Worm (Caenorhabditis elegans) whole organism, early embryonic: ENCODE results near the gene F54H5.5.

ENCODE experiments used
- B0310.2 ChIP-seq: sonication (generic microtip); optimal IDR thresholded peaks from 2 replicates; lab custom pipeline; 2016; ENCODE audit warnings: mild to moderate bottlenecking, missing genetic modification characterization, missing compliant biosample characterization
- F13C5.2 ChIP-seq: sonication (generic microtip); optimal IDR thresholded peaks from 2 replicates; lab custom pipeline; 2017; ENCODE audit warnings: mild to moderate bottlenecking, missing genetic modification characterization, inconsistent platforms, missing compliant biosample characterization
- aly-1 ChIP-seq: sonication (generic microtip); optimal IDR thresholded peaks from 2 replicates; lab custom pipeline; 2016; ENCODE audit warnings: missing genetic modification characterization, missing compliant biosample characterization
- ama-1 ChIP-seq: fragments of 150-350 bp; optimal IDR thresholded peaks from 2 replicates; lab custom pipeline; 2014
- ceh-13 ChIP-seq: fragments of 200-800 bp; sonication (Bioruptor generic); optimal IDR thresholded peaks from 2 replicates; lab custom pipeline; 2018; ENCODE audit warnings: mild to moderate bottlenecking, missing genetic modification characterization, missing compliant biosample characterization
- ceh-36 ChIP-seq: sonication (generic microtip); optimal IDR thresholded peaks from 2 replicates; lab custom pipeline; 2016; ENCODE audit warnings: missing genetic modification characterization, inconsistent platforms, missing compliant biosample characterization
- ets-7 ChIP-seq: sonication (generic microtip); optimal IDR thresholded peaks from 2 replicates; lab custom pipeline; 2016; ENCODE audit warnings: missing genotype, missing genetic modification characterization, missing compliant biosample characterization
- flt-1 ChIP-seq: fragments of 200-800 bp; sonication (Bioruptor generic); IDR thresholded peaks from 2 replicates; pipeline ENCODE4 v1.3.6; 2022; ENCODE audit warnings: missing genetic modification characterization, missing compliant biosample characterization
- hmbx-1 ChIP-seq: sonication (generic microtip); optimal IDR thresholded peaks from 2 replicates; lab custom pipeline; 2016; ENCODE audit warnings: mild to moderate bottlenecking, missing genetic modification characterization, missing compliant biosample characterization
- hmg-4 ChIP-seq: fragments of 200-800 bp; sonication (Bioruptor generic); optimal IDR thresholded peaks from 2 replicates; lab custom pipeline; 2018; ENCODE audit warnings: mild to moderate bottlenecking, missing genetic modification characterization, missing compliant biosample characterization
- hnd-1 ChIP-seq: sonication (generic microtip); optimal IDR thresholded peaks from 2 replicates; lab custom pipeline; 2016; ENCODE audit warnings: missing genetic modification characterization, missing compliant biosample characterization
- pes-1 ChIP-seq: fragments of 200-800 bp; sonication (Bioruptor generic); IDR thresholded peaks from 2 replicates; pipeline ENCODE4 v1.3.6; 2022; ENCODE audit warnings: missing genetic modification reagents, missing genetic modification characterization, missing compliant biosample characterization
- scrt-1 ChIP-seq: fragments of 200-800 bp; sonication (Bioruptor generic); IDR thresholded peaks from 2 replicates; pipeline ENCODE4 v1.3.6; 2022; ENCODE audit warnings: missing genetic modification characterization, missing compliant biosample characterization
- sea-1 ChIP-seq: fragments of 200-800 bp; sonication (Bioruptor generic); conservative IDR thresholded peaks from 2 replicates; pipeline ENCODE4 v1.3.6; 2022; ENCODE audit warnings: missing genetic modification characterization, missing compliant biosample characterization
- tbx-11 ChIP-seq: fragments of 200-800 bp; sonication (Bioruptor generic); IDR thresholded peaks from 2 replicates; pipeline ENCODE4 v1.3.6; 2022; ENCODE audit warnings: missing genetic modification characterization, missing compliant biosample characterization
- tbx-37 ChIP-seq: fragments of 200-800 bp; sonication (Bioruptor generic); conservative IDR thresholded peaks from 2 replicates; pipeline ENCODE4 v1.3.6; 2022; ENCODE audit warnings: missing genetic modification reagents, missing genetic modification characterization, missing compliant biosample characterization
- tra-4 ChIP-seq: sonication (generic microtip); optimal IDR thresholded peaks from 2 replicates; lab custom pipeline; 2017; ENCODE audit warnings: missing genetic modification characterization, missing compliant biosample characterization

The F54H5.5 gene

ce11 chrII:6582758-6583157 is 44.3 kb downstream of the F54H5.5 start, which contains the start of gene C56C10.4:
TSS of gene C56C10.4 (plus strand) at chrII:6583058.
- TF ChIP-seq flt-1 (GFP tag; lab: Robert Waterston, UW) (no peak), tbx-37 (no peak), sea-1 (GFP tag; lab: Robert Waterston, UW) (no peak), tbx-11 (no peak), hnd-1 (no peak), pes-1 (GFP tag; lab: Robert Waterston, UW) (no peak), F13C5.2 (no peak), ceh-36 (tag; lab: Kevin White, UChicago) (no peak), tra-4 (tag; lab: Kevin White, UChicago) (no peak), B0310.2 (tag; lab: Kevin White, UChicago) (no peak), aly-1 (tag; lab: Kevin White, UChicago) (no peak), ets-7 (no peak), ama-1 (lab: Kevin White, UChicago) (no peak), ceh-13 (GFP tag; lab: Kevin White, UChicago) (no peak)

- TF ChIP-seq ceh-13 (GFP tag; lab: Kevin White, UChicago) (no peak), hmg-4 (GFP tag; lab: Kevin White, UChicago) (no peak), ceh-36 (tag; lab: Kevin White, UChicago) (no peak), hmbx-1 (no peak), pes-1 (GFP tag; lab: Robert Waterston, UW) (no peak), flt-1 (GFP tag; lab: Robert Waterston, UW) (no peak), ama-1 (lab: Kevin White, UChicago) (no peak), ets-7 (no peak), tbx-11 (no peak), tbx-37 (no peak), tra-4 (tag; lab: Kevin White, UChicago) (no peak), scrt-1 (GFP tag; lab: Robert Waterston, UW) (no peak)
Measured at ce11 chrII:6581236-6581635, 45.8 kb downstream of the F54H5.5 start, which contains the start of gene C56C10.6. TSS of gene C56C10.6 (minus strand) at chrII:6581336.

- TF ChIP-seq tra-4 (tag; lab: Kevin White, UChicago) (no peak), hmg-4 (GFP tag; lab: Kevin White, UChicago) (no peak), pes-1 (GFP tag; lab: Robert Waterston, UW) (no peak), ceh-13 (GFP tag; lab: Kevin White, UChicago) (no peak), ceh-36 (tag; lab: Kevin White, UChicago) (no peak), F13C5.2 (no peak), aly-1 (tag; lab: Kevin White, UChicago) (no peak), sea-1 (GFP tag; lab: Robert Waterston, UW) (no peak), tbx-37 (no peak), hmbx-1 (no peak)
Measured at ce11 chrII:6578378-6578777, 48.7 kb downstream of the F54H5.5 start, which contains the start of gene sra-31. TSS of gene sra-31 (minus strand) at chrII:6578478.
